Worm (Caenorhabditis elegans): ENCODE data around the gene ser-4.
A peak's percentile ranks its signal among the peaks of the same experiment; 100 is the strongest.

Gene ser-4

DNA sequence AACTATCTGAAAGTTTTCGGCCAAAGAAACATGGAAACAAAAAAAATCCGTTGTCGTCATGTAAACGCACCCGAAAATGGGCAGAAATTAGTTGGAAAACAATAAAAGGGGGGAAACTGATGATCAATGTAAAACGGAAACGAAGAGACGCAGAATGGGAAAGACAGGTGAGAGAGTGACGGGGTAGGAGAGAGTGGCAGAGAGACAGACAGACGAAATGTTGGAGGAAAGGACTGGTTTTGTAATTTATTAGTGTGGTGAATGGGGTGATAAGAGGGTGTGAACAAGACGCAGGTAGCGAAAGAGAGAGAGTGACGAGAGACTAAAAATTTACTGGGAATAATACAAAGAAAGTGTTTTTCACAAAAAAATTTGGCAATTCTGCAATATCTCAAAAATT lies 51.9 kb downstream of the ser-4 start:
- TF ChIP-seq K12H6.12 (tag; optimal IDR thresholded peaks at IDR 0.05), result no peak
- no peak for TF ChIP-seq ceh-100 (GFP tag; IDR thresholded peaks at IDR 0.05)
- TF ChIP-seq mxl-1 (tag; optimal IDR thresholded peaks at IDR 0.05), result no peak
- peak in 1 of 2 experiments; percentile 8 for TF ChIP-seq let-607 (tag; optimal IDR thresholded peaks at IDR 0.05)
- no peak for TF ChIP-seq hmg-20 (GFP tag; IDR thresholded peaks at IDR 0.05)
- no peak for TF ChIP-seq lin-54 (GFP tag; optimal IDR thresholded peaks at IDR 0.05)
- TF ChIP-seq K11D2.4 (GFP tag; IDR thresholded peaks at IDR 0.05), result 0 out of 2 replicates have a peak, but pooled peaks have one; percentile 13
- TF ChIP-seq ztf-28 (GFP tag; IDR thresholded peaks at IDR 0.05), result no peak
- TF ChIP-seq tbp1 (GFP tag; optimal IDR thresholded peaks at IDR 0.05), result peak; percentile 34
- peak; percentile 14 for TF ChIP-seq somi-1 (GFP tag; optimal IDR thresholded peaks at IDR 0.05)
- TF ChIP-seq nhr-120 (GFP tag; IDR thresholded peaks at IDR 0.05), result no peak
- TF ChIP-seq madf-3 (GFP tag; IDR thresholded peaks at IDR 0.05), result no peak
- no peak for TF ChIP-seq ztf-22 (GFP tag; optimal IDR thresholded peaks at IDR 0.05)
- TF ChIP-seq aptf-3 (GFP tag; IDR thresholded peaks at IDR 0.05), result no peak
- no peak for TF ChIP-seq snpc-1.1 (tag; optimal IDR thresholded peaks at IDR 0.05; ENCODE audit: insufficient read depth)
- TF ChIP-seq cebp-1 (GFP tag; IDR thresholded peaks at IDR 0.05), result no peak
- peak; percentile 61 for TF ChIP-seq cebp-1 (tag; optimal IDR thresholded peaks at IDR 0.05)
- TF ChIP-seq T07F8.4 (tag; optimal IDR thresholded peaks at IDR 0.05), result no peak
- no peak for TF ChIP-seq Y56A3A.18 (GFP tag; IDR thresholded peaks at IDR 0.05)
- TF ChIP-seq snpc-4 (GFP tag; optimal IDR thresholded peaks at IDR 0.05), result no peak
- TF ChIP-seq snpc-4 (tag; optimal IDR thresholded peaks at IDR 0.05), result peak in 1 of 4 experiments; percentile 3
- TF ChIP-seq madf-10 (tag; optimal IDR thresholded peaks at IDR 0.05), result peak; percentile 10
- no peak for TF ChIP-seq rcor-1 (GFP tag; IDR thresholded peaks at IDR 0.05)
- no peak for TF ChIP-seq ztf-25 (GFP tag; IDR thresholded peaks at IDR 0.05)
- peak; percentile 62; the same call in 1 of the 2 replicates for TF ChIP-seq nfyb-1 (GFP tag; IDR thresholded peaks at IDR 0.05)
- TF ChIP-seq F55B11.4 (tag; optimal IDR thresholded peaks at IDR 0.05; ENCODE audit: borderline replicate concordance, insufficient read depth), result no peak
- no peak for TF ChIP-seq T26A5.8 (tag; optimal IDR thresholded peaks at IDR 0.05)
- TF ChIP-seq dpl-1 (GFP tag; optimal IDR thresholded peaks at IDR 0.05), result no peak
- peak; percentile 1 for TF ChIP-seq ets-4 (GFP tag; optimal IDR thresholded peaks at IDR 0.05)
- no peak for TF ChIP-seq nhr-27 (tag; optimal IDR thresholded peaks at IDR 0.05)
- no peak for TF ChIP-seq ZK185.1 (tag; optimal IDR thresholded peaks at IDR 0.05; ENCODE audit: poor library complexity, severe bottlenecking)
- TF ChIP-seq sea-2 (GFP tag; IDR thresholded peaks at IDR 0.05), result no peak
- 0 out of 2 replicates have a peak, but pooled peaks have one; percentile 22 for TF ChIP-seq cebp-2 (GFP tag; IDR thresholded peaks at IDR 0.05)
- TF ChIP-seq lir-1 (GFP tag; conservative IDR thresholded peaks at IDR 0.05), result peak; percentile 33; the same call in 1 of the 2 replicates
- TF ChIP-seq bed-1 (GFP tag; IDR thresholded peaks at IDR 0.05), result no peak
- TF ChIP-seq dox-1 (GFP tag; IDR thresholded peaks at IDR 0.05), result peak; percentile 47
- TF ChIP-seq hmg-1.2 (GFP tag; IDR thresholded peaks at IDR 0.05), result peak; percentile 96
- TF ChIP-seq lin-40 (tag; optimal IDR thresholded peaks at IDR 0.05), result no peak
- TF ChIP-seq nhr-80 (tag; optimal IDR thresholded peaks at IDR 0.05), result peak; percentile 77
- TF ChIP-seq egrh-3 (GFP tag; IDR thresholded peaks at IDR 0.05), result peak; percentile 66
- TF ChIP-seq snpc-3.4 (tag; optimal IDR thresholded peaks at IDR 0.05), result no peak
- TF ChIP-seq C06A6.2 (GFP tag; conservative IDR thresholded peaks at IDR 0.05), result 0 out of 2 replicates have a peak, but pooled peaks have one; percentile 18
- peak; percentile 66 for TF ChIP-seq atf-7 (tag; optimal IDR thresholded peaks at IDR 0.05)
- 0 out of 2 replicates have a peak, but pooled peaks have one; percentile 9 for TF ChIP-seq mcd-1 (GFP tag; IDR thresholded peaks at IDR 0.05)
- no peak for TF ChIP-seq F10E7.11 (tag; optimal IDR thresholded peaks at IDR 0.05)
- TF ChIP-seq chd-7 (tag; optimal IDR thresholded peaks at IDR 0.05), result no peak
- TF ChIP-seq attf-5 (GFP tag; optimal IDR thresholded peaks at IDR 0.05), result peak; percentile 76
- no peak for TF ChIP-seq B0035.1 (tag; optimal IDR thresholded peaks at IDR 0.05)
- TF ChIP-seq B0336.3 (GFP tag; IDR thresholded peaks at IDR 0.05), result peak; percentile 37; the same call in 1 of the 2 replicates

All from whole organism, young adult.